Worm (Caenorhabditis elegans) whole organism, mixed stage, embryonic: ENCODE data around the gene R05D3.8.
A peak's percentile ranks its signal among the peaks of the same experiment; 100 is the strongest.

Source experiments
- M03D4.4 ChIP-seq: sonication (generic microtip); optimal IDR thresholded peaks from 2 replicates; lab custom pipeline; 2017; ENCODE audit warnings: mild to moderate bottlenecking, missing genetic modification characterization, missing compliant biosample characterization
- bed-3 ChIP-seq: fragments of 200-800 bp; sonication (Bioruptor generic); optimal IDR thresholded peaks from 3 replicates; lab custom pipeline; 2018; ENCODE audit warnings: mild to moderate bottlenecking, missing genetic modification characterization, moderate library complexity, missing compliant biosample characterization
- blmp-1 ChIP-seq: fragments of 150-350 bp; optimal IDR thresholded peaks from 2 replicates; lab custom pipeline; 2014; ENCODE audit warnings: missing biosample characterization, missing genetic modification characterization
- ceh-39 ChIP-seq: fragments of 150-350 bp; optimal IDR thresholded peaks from 2 replicates; lab custom pipeline; 2014; ENCODE audit warnings: missing biosample characterization, missing genetic modification characterization
- ceh-43 ChIP-seq: fragments of 200-800 bp; sonication (Bioruptor generic); optimal IDR thresholded peaks from 2 replicates; lab custom pipeline; 2018; ENCODE audit warnings: mild to moderate bottlenecking, missing genetic modification characterization, moderate library complexity, missing compliant biosample characterization
- ceh-83 ChIP-seq: fragments of 200-800 bp; sonication (Bioruptor generic); optimal IDR thresholded peaks from 2 replicates; lab custom pipeline; 2018; ENCODE audit warnings: mild to moderate bottlenecking, missing genetic modification characterization, missing compliant biosample characterization
- ces-1 ChIP-seq: fragments of 150-350 bp; optimal IDR thresholded peaks from 2 replicates; lab custom pipeline; 2014; ENCODE audit warnings: missing biosample characterization, missing genetic modification reagents, missing genetic modification characterization
- cnd-1 ChIP-seq: fragments of 200-800 bp; sonication (Bioruptor generic); optimal IDR thresholded peaks from 2 replicates; lab custom pipeline; 2018; ENCODE audit warnings: mild to moderate bottlenecking, missing genetic modification characterization, missing compliant biosample characterization
- drap-1 ChIP-seq: fragments of 200-800 bp; sonication (Bioruptor generic); optimal IDR thresholded peaks from 3 replicates; lab custom pipeline; 2018; ENCODE audit warnings: mild to moderate bottlenecking, missing genetic modification characterization, missing compliant biosample characterization
- elt-1 ChIP-seq: sonication (generic microtip); optimal IDR thresholded peaks from 2 replicates; lab custom pipeline; 2017; ENCODE audit warnings: missing genetic modification characterization, mild to moderate bottlenecking, missing compliant biosample characterization, antibody characterized with exemption, moderate library complexity, borderline replicate concordance; ENCODE audit not compliant: insufficient read depth
- elt-3 ChIP-seq: fragments of 150-350 bp; optimal IDR thresholded peaks from 2 replicates; lab custom pipeline; 2014; ENCODE audit warnings: missing biosample characterization, missing genetic modification characterization
- flh-1 ChIP-seq: fragments of 200-800 bp; sonication (Bioruptor generic); optimal IDR thresholded peaks from 2 replicates; lab custom pipeline; 2018; ENCODE audit warnings: mild to moderate bottlenecking, missing genetic modification characterization, moderate library complexity, missing compliant biosample characterization
- ham-2 ChIP-seq: fragments of 200-800 bp; sonication (Bioruptor generic); optimal IDR thresholded peaks from 2 replicates; lab custom pipeline; 2018; ENCODE audit warnings: mild to moderate bottlenecking, missing genetic modification characterization, missing compliant biosample characterization
- hlh-1 ChIP-seq: fragments of 150-350 bp; optimal IDR thresholded peaks from 2 replicates; lab custom pipeline; 2014; ENCODE audit warnings: missing biosample characterization, missing genetic modification reagents, missing genetic modification characterization
- lin-13 ChIP-seq: fragments of 150-350 bp; optimal IDR thresholded peaks from 2 replicates; lab custom pipeline; 2014; ENCODE audit warnings: missing biosample characterization, missing genetic modification characterization
- lin-32 ChIP-seq: fragments of 200-800 bp; sonication (Bioruptor generic); optimal IDR thresholded peaks from 2 replicates; lab custom pipeline; 2018; ENCODE audit warnings: mild to moderate bottlenecking, missing genetic modification characterization, missing compliant biosample characterization
- lsy-2 ChIP-seq: fragments of 150-350 bp; optimal IDR thresholded peaks from 2 replicates; lab custom pipeline; 2014; ENCODE audit warnings: missing biosample characterization, missing genetic modification characterization
- mab-5 ChIP-seq: fragments of 150-350 bp; optimal IDR thresholded peaks from 2 replicates; lab custom pipeline; 2014; ENCODE audit warnings: missing biosample characterization, missing genetic modification characterization
- mep-1 ChIP-seq: fragments of 150-350 bp; optimal IDR thresholded peaks from 2 replicates; lab custom pipeline; 2017; ENCODE audit warnings: missing biosample characterization, missing genetic modification reagents, missing genetic modification characterization, inconsistent platforms
- mls-2 ChIP-seq: sonication (generic microtip); optimal IDR thresholded peaks from 2 replicates; lab custom pipeline; 2016; ENCODE audit warnings: mild to moderate bottlenecking, missing genetic modification characterization, moderate library complexity, missing compliant biosample characterization
- nhr-12 ChIP-seq: fragments of 150-350 bp; optimal IDR thresholded peaks from 2 replicates; lab custom pipeline; 2014; ENCODE audit warnings: missing biosample characterization, missing genetic modification characterization
- nhr-2 ChIP-seq: fragments of 150-350 bp; optimal IDR thresholded peaks from 2 replicates; lab custom pipeline; 2014; ENCODE audit warnings: missing biosample characterization, missing genetic modification characterization
- nhr-237 ChIP-seq: fragments of 150-350 bp; optimal IDR thresholded peaks from 2 replicates; lab custom pipeline; 2014; ENCODE audit warnings: missing biosample characterization, missing genetic modification characterization
- nhr-28 ChIP-seq: fragments of 150-350 bp; optimal IDR thresholded peaks from 2 replicates; lab custom pipeline; 2014; ENCODE audit warnings: missing biosample characterization, missing genetic modification characterization
- nhr-76 ChIP-seq: sonication (generic microtip); optimal IDR thresholded peaks from 2 replicates; lab custom pipeline; 2017; ENCODE audit warnings: missing biosample characterization, missing genetic modification characterization
- pha-4 ChIP-seq: fragments of 150-350 bp; optimal IDR thresholded peaks from 2 replicates; lab custom pipeline; 2018; ENCODE audit warnings: missing biosample characterization, missing genetic modification reagents, missing genetic modification characterization
- sem-2 ChIP-seq: fragments of 200-800 bp; sonication (Bioruptor generic); optimal IDR thresholded peaks from 2 replicates; lab custom pipeline; 2018; ENCODE audit warnings: mild to moderate bottlenecking, missing genetic modification characterization, missing compliant biosample characterization
- snpc-4 ChIP-seq: fragments of 150-350 bp; optimal IDR thresholded peaks from 2 replicates; lab custom pipeline; 2014; ENCODE audit warnings: missing biosample characterization, missing genetic modification characterization
- sptf-1 ChIP-seq: sonication (generic microtip); optimal IDR thresholded peaks from 2 replicates; lab custom pipeline; 2017; ENCODE audit warnings: mild to moderate bottlenecking, missing genetic modification characterization, moderate library complexity, missing compliant biosample characterization
- tbx-8 ChIP-seq: fragments of 200-800 bp; sonication (Bioruptor generic); optimal IDR thresholded peaks from 2 replicates; lab custom pipeline; 2018; ENCODE audit warnings: mild to moderate bottlenecking, missing genetic modification characterization, moderate library complexity, missing compliant biosample characterization
- unc-120 ChIP-seq: sonication (generic microtip); optimal IDR thresholded peaks from 2 replicates; lab custom pipeline; 2017; ENCODE audit warnings: missing genetic modification characterization, missing compliant biosample characterization; ENCODE audit not compliant: poor library complexity, severe bottlenecking
- unc-39 ChIP-seq: fragments of 150-350 bp; optimal IDR thresholded peaks from 2 replicates; lab custom pipeline; 2014; ENCODE audit warnings: missing biosample characterization, missing genetic modification characterization
- unc-62 ChIP-seq: fragments of 150-350 bp; optimal IDR thresholded peaks from 2 replicates; lab custom pipeline; 2014; ENCODE audit warnings: missing biosample characterization, missing genetic modification reagents, missing genetic modification characterization
- zip-8 ChIP-seq: fragments of 150-350 bp; optimal IDR thresholded peaks from 2 replicates; lab custom pipeline; 2014; ENCODE audit warnings: missing biosample characterization, missing genetic modification characterization
- ztf-11 ChIP-seq: fragments of 150-350 bp; optimal IDR thresholded peaks from 2 replicates; lab custom pipeline; 2014; ENCODE audit warnings: missing biosample characterization, missing genetic modification characterization

R05D3.8 gene

ce11 chrIII:8324412-8324811, 33.7 kb downstream of the R05D3.8 start, which contains the start of gene F10E9.12:
Gene F10E9.12, plus strand, starts transcription at chrIII:8324542.
- TF ChIP-seq hlh-1 (tag; lab: Kevin White, UChicago) (no peak), unc-120 (tag; lab: Kevin White, UChicago) (no peak), nhr-237 (tag; lab: Kevin White, UChicago) (no peak), tbx-8 (GFP tag; lab: Kevin White, UChicago) (no peak)

ce11 chrIII:8322645-8323213, 35.4 kb downstream of the R05D3.8 start, which contains the start of gene F10E9.1:
Gene F10E9.1, plus strand, starts transcription at chrIII:8323163.
- TF ChIP-seq ces-1 (GFP tag; lab: Kevin White, UChicago) (no peak), ceh-43 (GFP tag; lab: Kevin White, UChicago) (no peak), pha-4 (tag; lab: Kevin White, UChicago) (no peak), zip-8 (no peak), unc-62 (GFP tag; lab: Kevin White, UChicago) (no peak), tbx-8 (GFP tag; lab: Kevin White, UChicago) (no peak), unc-120 (tag; lab: Kevin White, UChicago) (no peak)

DNA sequence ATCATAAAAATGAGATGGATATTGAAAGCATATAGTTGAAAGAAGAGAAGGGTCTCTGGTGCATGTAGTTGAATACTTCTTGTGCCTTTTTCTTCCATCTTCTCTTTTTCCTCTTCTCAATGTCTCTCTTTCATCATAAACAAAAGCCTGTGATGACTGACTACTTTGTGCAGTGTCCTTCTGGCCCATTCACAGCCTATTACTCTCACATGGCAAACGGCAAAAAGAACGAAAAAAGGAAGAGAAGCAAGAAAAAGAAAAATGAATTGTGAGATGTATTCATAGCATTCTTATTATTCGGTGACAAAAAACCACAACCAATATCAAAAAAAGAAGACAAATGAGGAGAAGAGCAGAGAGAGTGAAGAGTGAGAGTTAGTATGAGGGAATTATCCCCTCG, 36.9 kb downstream of the R05D3.8 start:
- TF ChIP-seq flh-1 (GFP tag; lab: Kevin White, UChicago) (no peak), nhr-2 (tag; lab: Kevin White, UChicago) (no peak), nhr-237 (tag; lab: Kevin White, UChicago) (no peak), ces-1 (GFP tag; lab: Kevin White, UChicago) (no peak), ham-2 (GFP tag; lab: Kevin White, UChicago) (no peak), cnd-1 (tag; lab: Kevin White, UChicago) (no peak), nhr-76 (tag; lab: Kevin White, UChicago) (no peak), nhr-12 (tag; lab: Kevin White, UChicago) (no peak), hlh-1 (tag; lab: Kevin White, UChicago) (no peak), mls-2 (tag; lab: Kevin White, UChicago) (no peak), lin-13 (tag; lab: Kevin White, UChicago) (no peak), elt-1 (tag; lab: Kevin White, UChicago) (no peak), ceh-43 (GFP tag; lab: Kevin White, UChicago) (no peak), ztf-11 (tag; lab: Kevin White, UChicago) (no peak)

DNA sequence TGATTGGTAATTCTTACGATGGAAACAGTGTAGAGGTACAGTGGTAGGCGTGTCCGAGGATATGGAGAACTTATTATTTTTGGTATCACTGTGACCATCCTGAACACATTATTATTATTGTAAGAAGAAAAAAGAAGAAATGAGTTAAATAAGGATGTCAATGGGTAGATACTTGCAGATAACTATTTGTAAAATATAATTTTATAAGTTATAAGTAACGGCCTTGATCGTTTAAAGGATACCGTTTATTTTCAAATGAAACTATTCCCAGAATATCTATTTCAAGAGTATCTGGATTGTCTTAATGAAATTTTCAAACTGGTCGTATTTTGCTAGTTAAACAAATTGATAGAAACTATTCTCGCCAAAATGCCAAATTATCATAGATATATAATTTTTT, 37.9 kb downstream of the R05D3.8 start, which contains the start of gene F10E9.10:
TSS of gene F10E9.10 (minus strand) at position 101 of the 400 bp plus-strand sequence.
- no peak for TF ChIP-seq drap-1 (GFP tag; lab: Kevin White, UChicago)
- no peak for TF ChIP-seq zip-8
- no peak for TF ChIP-seq bed-3 (GFP tag; lab: Kevin White, UChicago)
- TF ChIP-seq elt-3 (tag; lab: Kevin White, UChicago) = no peak
- TF ChIP-seq blmp-1 = no peak
- TF ChIP-seq unc-39 (tag; lab: Kevin White, UChicago) = no peak
- no peak for TF ChIP-seq ceh-39
- no peak for TF ChIP-seq snpc-4 (tag; lab: Kevin White, UChicago)
- TF ChIP-seq lin-32 (GFP tag; lab: Kevin White, UChicago) = no peak

DNA sequence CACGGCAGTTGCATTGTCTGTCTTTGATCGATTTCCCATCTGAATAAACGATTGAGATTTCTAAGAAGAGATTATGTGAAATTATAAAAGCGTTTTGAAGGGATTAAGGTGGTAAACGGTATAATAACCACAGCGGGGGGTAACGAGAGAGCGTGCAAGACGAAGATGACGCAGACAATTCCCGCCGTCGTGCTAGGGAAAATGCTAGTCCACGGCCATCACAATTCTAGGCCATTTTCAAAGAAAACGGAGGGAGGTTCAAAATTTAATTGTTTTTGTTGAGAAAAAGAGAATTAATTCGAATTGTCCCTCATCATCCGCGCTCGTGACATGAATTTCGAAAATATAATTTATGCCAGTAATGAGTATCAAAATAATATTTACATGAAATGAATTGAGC, 39.0 kb downstream of the R05D3.8 start, which contains the start of gene F10E9.11:
TSS of gene F10E9.11 (minus strand) at position 161 of the 400 bp plus-strand sequence.
- TF ChIP-seq snpc-4 (tag; lab: Kevin White, UChicago) = no peak
- TF ChIP-seq zip-8 = no peak
- TF ChIP-seq ceh-83 (GFP tag; lab: Kevin White, UChicago) = no peak
- no peak for TF ChIP-seq nhr-76 (tag; lab: Kevin White, UChicago)
- TF ChIP-seq pha-4 (tag; lab: Kevin White, UChicago) = peak; percentile 21
- peak; percentile 75 for TF ChIP-seq ces-1 (GFP tag; lab: Kevin White, UChicago)
- TF ChIP-seq nhr-12 (tag; lab: Kevin White, UChicago) = no peak
- TF ChIP-seq flh-1 (GFP tag; lab: Kevin White, UChicago) = no peak
- TF ChIP-seq blmp-1 = no peak
- peak; percentile 69 for TF ChIP-seq sptf-1 (tag; lab: Kevin White, UChicago)
- TF ChIP-seq unc-62 (GFP tag; lab: Kevin White, UChicago) = no peak
- TF ChIP-seq nhr-2 (tag; lab: Kevin White, UChicago) = peak; percentile 42
- TF ChIP-seq nhr-237 (tag; lab: Kevin White, UChicago) = peak; percentile 3
- no peak for TF ChIP-seq bed-3 (GFP tag; lab: Kevin White, UChicago)
- no peak for TF ChIP-seq elt-3 (tag; lab: Kevin White, UChicago)
- TF ChIP-seq mab-5 (tag; lab: Kevin White, UChicago) = peak; percentile 77
- peak; percentile 79 for TF ChIP-seq lsy-2
- TF ChIP-seq sem-2 = no peak
- TF ChIP-seq mls-2 (tag; lab: Kevin White, UChicago) = peak; percentile 65
- peak; percentile 73 for TF ChIP-seq lin-13 (tag; lab: Kevin White, UChicago)
- TF ChIP-seq tbx-8 (GFP tag; lab: Kevin White, UChicago) = peak; percentile 50
- TF ChIP-seq nhr-28 (tag; lab: Kevin White, UChicago) = no peak
- TF ChIP-seq hlh-1 (tag; lab: Kevin White, UChicago) = no peak
- TF ChIP-seq M03D4.4 = no peak
- TF ChIP-seq elt-1 (tag; lab: Kevin White, UChicago) = no peak
- peak; percentile 75 for TF ChIP-seq mep-1 (tag; lab: Kevin White, UChicago)
- peak; percentile 58 for TF ChIP-seq ham-2 (GFP tag; lab: Kevin White, UChicago)
- TF ChIP-seq ceh-43 (GFP tag; lab: Kevin White, UChicago) = peak; percentile 72
- no peak for TF ChIP-seq lin-32 (GFP tag; lab: Kevin White, UChicago)
- TF ChIP-seq ceh-39 = peak; percentile 20
- TF ChIP-seq ztf-11 (tag; lab: Kevin White, UChicago) = no peak
- TF ChIP-seq unc-120 (tag; lab: Kevin White, UChicago) = no peak
- no peak for TF ChIP-seq unc-39 (tag; lab: Kevin White, UChicago)
- TF ChIP-seq cnd-1 (tag; lab: Kevin White, UChicago) = no peak
- TF ChIP-seq drap-1 (GFP tag; lab: Kevin White, UChicago) = peak; percentile 21
- TF ChIP-seq, all 35 proteins: peak for 15
